Fruit fly (Drosophila melanogaster): ENCODE results near the gene CG15208.

DNA sequence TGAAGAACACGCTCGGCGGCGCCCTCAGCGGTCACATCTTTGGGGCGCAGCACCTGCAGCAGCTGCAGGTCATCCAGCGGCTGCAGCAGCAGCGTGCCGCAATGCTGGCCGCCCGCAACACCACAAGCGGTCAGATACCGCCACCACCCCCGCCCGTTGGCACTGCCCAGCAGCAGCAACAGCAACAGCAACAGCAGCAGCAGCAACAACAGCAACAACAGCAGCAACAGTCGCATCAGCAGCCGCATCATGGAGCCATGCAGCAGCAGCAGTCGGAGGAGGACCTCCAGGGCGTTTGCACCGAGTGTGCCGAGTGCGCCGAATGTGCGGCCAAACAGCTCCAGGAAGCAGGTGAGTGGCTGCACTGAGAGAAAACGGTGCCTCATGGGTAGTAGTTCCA, 12.8 kb downstream of the CG15208 start:
- no peak for TF ChIP-seq woc (GFP tag; optimal IDR thresholded peaks at IDR 0.05)
- no peak for TF ChIP-seq Abd-B (GFP tag; optimal IDR thresholded peaks at IDR 0.05)
- no peak for TF ChIP-seq br (GFP tag; optimal IDR thresholded peaks at IDR 0.05)
- TF ChIP-seq psq (GFP tag; optimal IDR thresholded peaks at IDR 0.05), result no peak
- TF ChIP-seq usp (GFP tag; optimal IDR thresholded peaks at IDR 0.05), result no peak
- TF ChIP-seq Dfd (GFP tag; optimal IDR thresholded peaks at IDR 0.05), result peak; percentile 61
- TF ChIP-seq Hr78 (GFP tag; optimal IDR thresholded peaks at IDR 0.05), result no peak
- TF ChIP-seq Sp1 (GFP tag; optimal IDR thresholded peaks at IDR 0.05), result no peak
- no peak for TF ChIP-seq CrebA (GFP tag; optimal IDR thresholded peaks at IDR 0.05; ENCODE audit: borderline replicate concordance)
- TF ChIP-seq jim (GFP tag; optimal IDR thresholded peaks at IDR 0.05), result no peak
- no peak for TF ChIP-seq dmrt93B (GFP tag; optimal IDR thresholded peaks at IDR 0.05)

Data from whole organism, wandering third instar larva.